Worm (Caenorhabditis elegans): Measurements from ENCODE around the gene C49F5.13.

ce11 chrX:11971323-11971722 is 10.1 kb downstream of the C49F5.13 start:
- TF ChIP-seq unc-62 (GFP tag; optimal IDR thresholded peaks at IDR 0.05), result no peak
- TF ChIP-seq let-607 (tag; optimal IDR thresholded peaks at IDR 0.05), result no peak
- TF ChIP-seq nfyb-1 (GFP tag; IDR thresholded peaks at IDR 0.05), result no peak
- no peak for TF ChIP-seq rec-8 (tag; optimal IDR thresholded peaks at IDR 0.05)
- no peak for TF ChIP-seq madf-3 (GFP tag; IDR thresholded peaks at IDR 0.05)
- TF ChIP-seq pha-4 (tag; optimal IDR thresholded peaks at IDR 0.05), result no peak
- no peak for TF ChIP-seq chd-7 (tag; optimal IDR thresholded peaks at IDR 0.05)
- no peak for TF ChIP-seq egl-44 (GFP tag; IDR thresholded peaks at IDR 0.05)
- TF ChIP-seq repo-1 (tag; optimal IDR thresholded peaks at IDR 0.05), result peak; percentile 6
- no peak for TF ChIP-seq zfh-2 (GFP tag; conservative IDR thresholded peaks at IDR 0.05)
- no peak for TF ChIP-seq nfya-1 (tag; optimal IDR thresholded peaks at IDR 0.05; ENCODE audit: borderline replicate concordance, insufficient read depth)

All from whole organism, young adult.